Fruit fly (Drosophila melanogaster): Measurements from ENCODE around the gene CG44037.

The CG44037 gene

DNA sequence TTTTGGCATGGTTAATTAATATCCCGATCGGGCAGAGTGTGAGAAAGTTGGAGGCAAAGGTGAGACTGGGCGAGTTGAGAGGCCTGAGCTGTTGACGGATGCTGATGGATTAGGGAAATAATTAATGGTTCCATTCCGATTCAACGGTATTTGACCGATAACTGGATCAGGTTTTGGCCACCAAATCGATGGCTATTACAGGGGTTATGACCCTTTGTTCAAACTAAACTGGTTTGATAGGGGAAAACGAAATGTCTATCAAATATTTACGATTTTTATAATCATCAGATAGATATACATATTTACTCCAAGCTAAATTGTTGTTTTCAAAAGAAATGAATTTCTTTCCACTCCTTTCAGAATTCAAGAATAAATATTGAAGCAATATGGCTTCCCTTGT lies at the start of gene CG44037, which contains the start of gene svp:
Gene CG44037 (plus strand): TSS at position 301 of the 400 bp plus-strand sequence.
Gene svp (plus strand): TSS at position 301 of the 400 bp plus-strand sequence.
- no peak for TF ChIP-seq noc (tag; optimal IDR thresholded peaks at IDR 0.05)

- TF ChIP-seq noc (tag; optimal IDR thresholded peaks at IDR 0.05): no peak
These were observed 48.3 kb upstream of the CG44037 start, which contains the start of gene CG4830 for dm6 chr3R:12210260-12210659. Gene CG4830, minus strand, starts transcription at chr3R:12210360.

DNA sequence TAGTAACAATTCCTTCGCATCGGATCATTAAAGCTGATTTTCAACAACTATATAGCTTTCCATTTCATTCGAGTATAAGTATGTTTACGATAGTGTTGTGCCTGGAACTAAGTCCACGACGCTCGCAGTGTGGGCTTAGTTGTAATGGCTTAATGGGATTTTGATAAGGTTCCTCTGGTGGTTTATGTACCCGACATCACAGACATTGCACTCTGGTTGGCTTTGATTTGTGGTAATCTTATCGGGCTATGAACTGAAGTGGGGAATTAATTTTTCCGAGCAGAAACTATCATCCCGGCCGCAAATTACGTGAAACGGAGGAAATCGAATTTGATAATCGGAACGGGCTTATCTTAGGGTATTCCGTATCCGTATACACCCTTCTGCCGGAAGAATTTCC lies 47.0 kb upstream of the CG44037 start:
- no peak for TF ChIP-seq noc (tag; optimal IDR thresholded peaks at IDR 0.05)

- no peak for TF ChIP-seq noc (tag; optimal IDR thresholded peaks at IDR 0.05)
These were observed 44.3 kb upstream of the CG44037 start, which contains the start of gene CG14742 for dm6 chr3R:12214201-12214600. Gene CG14742, plus strand, starts transcription at chr3R:12214501.

- TF ChIP-seq noc (tag; optimal IDR thresholded peaks at IDR 0.05): no peak
These were observed 39.0 kb upstream of the CG44037 start, which contains the start of gene Cog1 for dm6 chr3R:12219497-12219896. Gene Cog1, minus strand, starts transcription at chr3R:12219686.

DNA sequence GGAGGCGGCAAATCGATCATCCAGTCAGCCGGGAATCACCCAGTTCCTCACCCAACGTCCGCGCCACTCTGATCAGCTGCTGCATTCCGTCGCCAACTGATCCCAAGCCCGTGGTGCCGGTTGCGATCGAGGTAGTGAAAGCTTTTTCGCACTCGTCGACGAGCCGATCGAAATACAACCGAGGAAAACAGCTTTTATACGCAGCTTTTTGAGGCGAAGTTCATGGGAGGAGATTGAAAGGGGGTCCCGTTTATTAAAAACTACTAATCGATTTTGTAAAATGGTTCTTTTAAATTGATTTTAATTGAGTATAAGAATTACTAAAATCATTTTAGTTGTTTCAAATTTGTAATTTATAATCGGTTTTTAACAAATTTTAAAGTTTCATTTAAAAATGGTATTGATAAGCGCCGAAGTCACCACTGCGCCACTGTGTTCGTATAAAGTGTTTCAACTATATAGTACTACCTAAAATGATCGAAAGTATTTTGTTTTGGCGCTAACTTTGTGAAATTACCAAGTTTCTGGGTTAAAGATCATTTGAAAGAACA lies 37.1 kb upstream of the CG44037 start, which contains the start of gene CG4860:
Gene CG4860 (minus strand): TSS at position 99 of the 551 bp plus-strand sequence.
- peak; percentile 91 for TF ChIP-seq noc (tag; optimal IDR thresholded peaks at IDR 0.05)

dm6 chr3R:12222093-12222492 lies 36.4 kb upstream of the CG44037 start, which contains the start of gene Rsbp15:
Gene Rsbp15, plus strand, starts transcription at chr3R:12222387.
- TF ChIP-seq noc (tag; optimal IDR thresholded peaks at IDR 0.05): no peak

DNA sequence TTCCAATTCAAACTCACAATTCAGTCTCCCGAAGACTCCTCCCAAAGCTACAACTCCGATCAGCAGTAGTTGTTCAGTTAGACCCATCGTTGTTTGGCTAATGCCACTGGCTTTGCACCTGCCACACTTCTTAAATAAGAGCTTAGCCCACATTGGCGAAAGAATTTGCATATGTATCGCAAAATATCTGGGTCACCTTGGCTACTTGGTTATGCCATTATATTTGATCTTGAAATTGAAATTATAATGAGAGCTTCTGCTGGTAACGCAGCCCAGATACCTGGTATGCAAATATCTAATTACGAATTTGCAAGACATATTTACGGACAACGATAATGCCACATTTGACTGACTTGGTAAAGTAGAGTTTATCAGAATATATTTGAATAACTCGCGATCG lies 33.6 kb upstream of the CG44037 start, which contains the start of gene CG17404:
Gene CG17404 (minus strand): TSS at position 101 of the 400 bp plus-strand sequence.
- TF ChIP-seq noc (tag; optimal IDR thresholded peaks at IDR 0.05): no peak

- no peak for TF ChIP-seq noc (tag; optimal IDR thresholded peaks at IDR 0.05)
These were observed 32.3 kb upstream of the CG44037 start, which contains the start of gene CG12256 for dm6 chr3R:12226239-12226638. Gene CG12256, minus strand, starts transcription at chr3R:12226339.

DNA sequence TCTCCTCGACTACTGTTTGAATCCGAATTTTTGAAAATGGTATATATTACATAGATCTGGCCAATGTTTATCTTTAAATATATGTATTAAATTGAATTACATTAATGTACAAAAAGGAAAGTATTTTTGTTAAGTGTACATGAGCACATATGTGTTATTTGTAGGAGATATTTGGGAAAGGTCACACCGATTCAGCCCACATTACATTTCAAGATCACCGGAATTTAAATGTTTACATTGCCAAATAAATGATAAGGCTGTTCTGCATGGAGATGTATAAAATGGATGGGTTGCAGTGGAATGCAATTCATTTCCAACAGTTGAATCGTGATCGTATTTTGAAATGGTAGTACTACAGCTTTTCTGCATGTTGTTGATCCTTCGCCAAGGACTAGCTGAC lies 29.4 kb upstream of the CG44037 start, which contains the start of gene CG3916:
Gene CG3916 (plus strand): TSS at position 301 of the 400 bp plus-strand sequence.
- TF ChIP-seq noc (tag; optimal IDR thresholded peaks at IDR 0.05): no peak

DNA sequence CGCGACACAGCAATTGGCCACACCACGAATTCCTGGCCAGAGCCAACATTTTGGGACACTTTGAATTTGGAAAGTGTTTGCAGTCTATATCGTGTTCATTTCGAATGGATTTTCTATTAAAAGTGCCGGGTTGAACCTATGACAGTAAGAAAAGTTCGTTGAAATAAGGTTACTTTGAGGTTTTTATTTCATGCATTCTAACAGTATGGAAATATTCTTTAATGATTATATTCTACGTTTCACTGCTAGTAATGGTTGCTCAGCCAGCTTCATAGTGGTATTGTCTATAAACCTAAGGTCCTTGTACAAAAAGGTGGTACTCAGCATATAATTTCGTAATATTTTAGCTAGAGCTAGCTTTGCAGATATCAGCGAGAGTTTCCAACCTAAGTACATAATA lies 25.9 kb upstream of the CG44037 start, which contains the start of gene Pglym87:
Gene Pglym87 (minus strand): TSS at position 101 of the 400 bp plus-strand sequence.
- TF ChIP-seq noc (tag; optimal IDR thresholded peaks at IDR 0.05): no peak

DNA sequence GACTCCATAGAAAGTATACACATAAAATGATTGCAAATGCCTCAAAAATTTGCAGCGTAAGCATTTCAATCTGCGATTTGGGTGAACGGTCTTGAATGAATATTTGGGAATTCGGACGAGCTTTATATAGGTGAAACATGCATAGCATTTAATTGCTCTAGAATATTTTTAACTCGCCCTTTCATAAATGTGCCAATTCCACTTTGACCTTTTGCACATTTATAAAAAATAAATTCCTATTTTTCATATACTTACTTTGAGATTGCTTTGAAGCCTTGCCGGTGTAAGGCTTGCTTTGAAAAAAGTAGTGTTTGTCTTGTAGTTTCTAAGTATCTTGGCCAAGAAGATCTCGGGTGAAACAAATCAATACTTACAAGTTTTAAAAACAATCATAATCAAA lies 24.0 kb upstream of the CG44037 start, which contains the start of gene Cyp313a5:
Gene Cyp313a5 (minus strand): TSS at position 101 of the 400 bp plus-strand sequence.
- no peak for TF ChIP-seq noc (tag; optimal IDR thresholded peaks at IDR 0.05)

DNA sequence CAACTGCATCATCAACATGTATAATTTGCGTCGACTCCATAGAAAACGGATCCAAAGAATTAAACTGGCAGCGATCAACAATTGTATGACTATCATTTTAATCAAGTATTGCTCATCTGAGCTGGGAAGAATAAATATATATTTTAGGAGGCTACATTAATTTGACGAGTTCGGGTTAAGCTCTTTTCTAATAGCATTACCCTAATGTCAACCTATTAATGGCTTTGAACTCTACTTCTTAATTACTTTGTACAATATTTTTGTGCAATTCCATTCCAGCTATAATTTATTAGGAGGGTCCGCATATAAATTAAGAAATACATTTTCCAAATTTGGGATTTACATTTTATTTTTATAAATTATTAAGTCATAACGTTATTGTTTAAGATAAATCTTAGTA lies 21.7 kb upstream of the CG44037 start, which contains the start of gene Cyp313a2:
Gene Cyp313a2 (minus strand): TSS at position 101 of the 400 bp plus-strand sequence.
- TF ChIP-seq noc (tag; optimal IDR thresholded peaks at IDR 0.05): no peak

DNA sequence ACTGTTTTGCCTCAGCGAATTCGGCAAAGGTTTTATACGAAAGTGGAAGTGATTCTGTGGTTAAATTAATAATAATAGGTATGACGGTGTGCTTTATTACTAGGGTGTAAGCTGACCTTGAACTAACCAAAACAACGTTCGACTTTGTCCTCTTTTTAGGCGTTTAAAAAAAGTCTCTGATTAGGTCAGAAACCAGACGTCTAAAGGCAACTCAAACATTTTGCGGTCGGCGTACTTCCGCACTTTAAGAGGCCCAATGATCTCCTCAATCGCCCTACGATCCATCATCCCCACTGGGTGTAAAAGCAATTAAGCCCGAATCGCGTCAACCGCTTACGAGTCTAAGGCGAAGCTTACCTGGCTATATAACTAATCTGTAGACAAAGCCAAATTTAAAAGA lies 19.4 kb upstream of the CG44037 start, which contains the start of gene Cyp313a3:
Gene Cyp313a3 (minus strand): TSS at position 101 of the 400 bp plus-strand sequence.
- TF ChIP-seq noc (tag; optimal IDR thresholded peaks at IDR 0.05): no peak

DNA sequence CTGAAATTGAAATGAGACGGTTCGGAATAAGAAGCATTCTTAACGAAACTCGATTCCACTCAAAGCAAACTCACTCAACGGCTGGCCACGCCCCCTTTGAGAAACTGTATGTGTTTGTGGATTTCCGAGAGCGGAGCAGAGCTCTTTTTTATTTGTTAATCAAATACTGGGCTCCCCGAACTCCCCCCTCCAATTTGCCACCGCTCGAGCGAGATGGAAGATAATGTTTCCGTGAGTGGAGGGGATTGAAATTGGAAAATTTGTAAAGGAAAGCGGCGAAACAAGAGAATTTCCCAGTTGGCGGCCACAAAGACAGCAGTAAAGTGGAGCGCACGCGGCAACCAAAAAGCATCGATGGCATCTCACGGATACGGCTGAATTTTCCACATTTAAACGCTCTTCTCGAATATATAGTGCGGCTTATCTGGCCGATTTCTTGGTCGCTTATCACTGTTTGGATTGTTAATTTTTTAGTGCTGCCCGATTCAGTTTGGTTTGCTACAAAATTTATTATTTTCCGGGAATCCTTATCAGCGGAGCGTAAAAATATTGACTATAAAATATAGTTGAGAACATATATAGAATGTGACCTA lies 14.0 kb upstream of the CG44037 start:
- peak; percentile 70 for TF ChIP-seq noc (tag; optimal IDR thresholded peaks at IDR 0.05)

DNA sequence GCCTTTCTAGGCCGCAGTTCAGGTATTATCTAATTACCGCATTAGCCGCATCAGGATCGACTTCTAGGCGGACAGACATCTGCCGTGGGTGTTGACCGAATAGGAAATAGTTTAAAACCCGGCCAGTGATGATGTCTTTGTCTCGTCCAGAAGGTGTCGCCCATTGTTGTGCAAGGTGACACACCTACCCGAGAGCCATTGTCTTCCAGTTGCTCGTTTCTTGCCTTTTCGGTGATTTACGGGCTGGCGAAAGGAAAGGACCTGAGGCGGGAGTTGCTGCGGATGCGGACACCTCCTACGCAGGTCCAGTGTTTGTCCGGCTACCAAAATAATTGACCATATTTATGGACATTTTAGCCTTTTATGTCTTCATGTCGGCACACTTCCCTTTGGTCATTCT lies 10.3 kb upstream of the CG44037 start:
- no peak for TF ChIP-seq noc (tag; optimal IDR thresholded peaks at IDR 0.05)

- no peak for TF ChIP-seq noc (tag; optimal IDR thresholded peaks at IDR 0.05)
These were observed 8.3 kb upstream of the CG44037 start for dm6 chr3R:12250204-12250603.
